Worm (Caenorhabditis elegans) whole organism, L1 larva: ENCODE results near the gene sru-4.

Source experiments
- C04F5.9 ChIP-seq: sonication (generic microtip); optimal IDR thresholded peaks from 2 replicates; lab custom pipeline; 2016; ENCODE audit warnings: missing genetic modification characterization, missing compliant biosample characterization
- C34B4.2 ChIP-seq: sonication (generic microtip); optimal IDR thresholded peaks from 2 replicates; lab custom pipeline; 2017; ENCODE audit warnings: mild to moderate bottlenecking, missing genetic modification characterization, missing compliant biosample characterization
- alr-1 ChIP-seq: fragments of 200-800 bp; sonication (Bioruptor generic); optimal IDR thresholded peaks from 2 replicates; lab custom pipeline; 2018; ENCODE audit warnings: borderline replicate concordance, mild to moderate bottlenecking, missing genetic modification characterization, missing compliant biosample characterization
- ama-1 ChIP-seq: fragments of 150-350 bp; optimal IDR thresholded peaks from 2 replicates; lab custom pipeline; 2014
- blmp-1 ChIP-seq: fragments of 150-350 bp; optimal IDR thresholded peaks from 2 replicates; lab custom pipeline; 2014; ENCODE audit warnings: missing biosample characterization, missing genetic modification characterization
- ceh-63 ChIP-seq: fragments of 200-800 bp; sonication (Bioruptor generic); optimal IDR thresholded peaks from 2 replicates; lab custom pipeline; 2018; ENCODE audit warnings: mild to moderate bottlenecking, missing genetic modification characterization, missing compliant biosample characterization
- ces-1 ChIP-seq: fragments of 150-350 bp; optimal IDR thresholded peaks from 2 replicates; lab custom pipeline; 2014; ENCODE audit warnings: missing biosample characterization, missing genetic modification reagents, missing genetic modification characterization
- dpl-1 ChIP-seq, 3 experiments: fragments of 150-350 bp in 2 of 3; sonication (generic microtip) in 1 of 3; optimal IDR thresholded peaks; 2 replicates each; lab custom pipeline; 2014 to 2017; ENCODE audit warnings: missing biosample characterization in 3 of 3, missing genetic modification characterization in 3 of 3, missing genetic modification reagents in 3 of 3
- efl-1 ChIP-seq, 4 experiments: fragments of 150-350 bp; optimal IDR thresholded peaks in 3 of 4; peaks in 1 of 4; 1 replicate in 1 of 4; 2 replicates in 3 of 4; lab custom pipeline; 2014; ENCODE audit warnings: missing biosample characterization in 2 of 4, missing genetic modification characterization in 2 of 4, missing genetic modification reagents in 2 of 4
- egl-27 ChIP-seq, 2 experiments: fragments of 150-350 bp in 1 of 2; sonication (generic microtip); optimal IDR thresholded peaks; 3 replicates each; lab custom pipeline; 2017 to 2018; ENCODE audit warnings: missing biosample characterization in 2 of 2, missing genetic modification characterization in 2 of 2, missing genetic modification reagents in 2 of 2
- ets-5 ChIP-seq: fragments of 200-800 bp; sonication (Bioruptor generic); IDR thresholded peaks from 2 replicates; pipeline ENCODE4 v1.3.6; 2022; ENCODE audit warnings: missing genetic modification characterization, missing compliant biosample characterization
- fkh-8 ChIP-seq: sonication (generic microtip); optimal IDR thresholded peaks from 2 replicates; lab custom pipeline; 2016; ENCODE audit warnings: mild to moderate bottlenecking, missing genetic modification characterization, missing compliant biosample characterization
- grh-1 ChIP-seq: fragments of 200-800 bp; sonication (Bioruptor generic); IDR thresholded peaks from 2 replicates; pipeline ENCODE4 v1.3.6; 2022; ENCODE audit warnings: missing genetic modification reagents, missing genetic modification characterization, missing compliant biosample characterization
- hlh-4 ChIP-seq: sonication (generic microtip); optimal IDR thresholded peaks from 2 replicates; lab custom pipeline; 2016; ENCODE audit warnings: mild to moderate bottlenecking, missing genetic modification characterization, missing compliant biosample characterization
- hpl-2 ChIP-seq: fragments of 150-350 bp; optimal IDR thresholded peaks from 2 replicates; lab custom pipeline; 2014; ENCODE audit warnings: missing biosample characterization, missing genetic modification reagents, missing genetic modification characterization
- jun-1 ChIP-seq: fragments of 150-350 bp; optimal IDR thresholded peaks from 2 replicates; lab custom pipeline; 2014; ENCODE audit warnings: missing biosample characterization, missing genetic modification reagents, missing genetic modification characterization
- lin-13 ChIP-seq: fragments of 150-350 bp; optimal IDR thresholded peaks from 2 replicates; lab custom pipeline; 2014; ENCODE audit warnings: missing biosample characterization, missing genetic modification reagents, missing genetic modification characterization
- lin-15B ChIP-seq: fragments of 150-350 bp; sonication (generic microtip); optimal IDR thresholded peaks from 3 replicates; lab custom pipeline; 2014; ENCODE audit warnings: missing biosample characterization, missing genetic modification characterization
- lin-35 ChIP-seq, 2 experiments: fragments of 150-350 bp; optimal IDR thresholded peaks; 2 replicates each; lab custom pipeline; 2014; ENCODE audit warnings: missing biosample characterization in 2 of 2, missing genetic modification characterization in 2 of 2, missing genetic modification reagents in 2 of 2
- lin-39 ChIP-seq: fragments of 150-350 bp; optimal IDR thresholded peaks from 2 replicates; lab custom pipeline; 2014; ENCODE audit warnings: missing biosample characterization, missing genetic modification reagents, missing genetic modification characterization
- lsy-2 ChIP-seq, 2 experiments: fragments of 150-350 bp; optimal IDR thresholded peaks; 2 replicates each; lab custom pipeline; 2014; ENCODE audit warnings: missing biosample characterization in 2 of 2, missing genetic modification characterization in 2 of 2
- mef-2 ChIP-seq: fragments of 150-350 bp; optimal IDR thresholded peaks from 2 replicates; lab custom pipeline; 2014; ENCODE audit warnings: missing biosample characterization, missing genetic modification characterization
- nhr-11 ChIP-seq: fragments of 150-350 bp; optimal IDR thresholded peaks from 2 replicates; lab custom pipeline; 2014; ENCODE audit warnings: missing biosample characterization, missing genetic modification characterization
- nhr-19 ChIP-seq: fragments of 200-800 bp; sonication (Bioruptor generic); conservative IDR thresholded peaks from 2 replicates; pipeline ENCODE4 v1.3.6; 2022; ENCODE audit warnings: missing genetic modification characterization, missing compliant biosample characterization
- nhr-20 ChIP-seq: sonication (generic microtip); optimal IDR thresholded peaks from 2 replicates; lab custom pipeline; 2016; ENCODE audit warnings: mild to moderate bottlenecking, missing genetic modification characterization, missing compliant biosample characterization
- nhr-237 ChIP-seq: fragments of 150-350 bp; optimal IDR thresholded peaks from 2 replicates; lab custom pipeline; 2014; ENCODE audit warnings: missing biosample characterization, missing genetic modification characterization
- nhr-28 ChIP-seq: fragments of 150-350 bp; optimal IDR thresholded peaks from 2 replicates; lab custom pipeline; 2014; ENCODE audit warnings: missing biosample characterization, missing genetic modification characterization
- nhr-47 ChIP-seq: sonication (generic microtip); optimal IDR thresholded peaks from 2 replicates; lab custom pipeline; 2016; ENCODE audit warnings: mild to moderate bottlenecking, missing genetic modification characterization, moderate library complexity, missing compliant biosample characterization
- nhr-71 ChIP-seq: sonication (generic microtip); optimal IDR thresholded peaks from 2 replicates; lab custom pipeline; 2016; ENCODE audit warnings: mild to moderate bottlenecking, missing genetic modification characterization, moderate library complexity, missing compliant biosample characterization
- nhr-77 ChIP-seq: fragments of 150-350 bp; optimal IDR thresholded peaks from 2 replicates; lab custom pipeline; 2014; ENCODE audit warnings: missing biosample characterization, missing genetic modification characterization
- nhr-85 ChIP-seq: sonication (generic microtip); peaks from one replicate; lab custom pipeline; 2016; ENCODE audit warnings: missing genetic modification characterization, inconsistent platforms, missing compliant biosample characterization
- pag-3 ChIP-seq: sonication (generic microtip); optimal IDR thresholded peaks from 2 replicates; lab custom pipeline; 2017; ENCODE audit warnings: missing genetic modification characterization, mild to moderate bottlenecking, missing compliant biosample characterization, antibody characterized with exemption, borderline replicate concordance; ENCODE audit not compliant: insufficient read depth
- rnt-1 ChIP-seq: sonication (generic microtip); optimal IDR thresholded peaks from 2 replicates; lab custom pipeline; 2016; ENCODE audit warnings: mild to moderate bottlenecking, missing genetic modification characterization, moderate library complexity, missing compliant biosample characterization
- skn-1 ChIP-seq: fragments of 150-350 bp; optimal IDR thresholded peaks from 2 replicates; lab custom pipeline; 2014; ENCODE audit warnings: missing biosample characterization, missing genetic modification characterization
- snpc-4 ChIP-seq: fragments of 150-350 bp; optimal IDR thresholded peaks from 2 replicates; lab custom pipeline; 2014; ENCODE audit warnings: missing biosample characterization, missing genetic modification characterization
- snu-23 ChIP-seq: sonication (generic microtip); optimal IDR thresholded peaks from 2 replicates; lab custom pipeline; 2016; ENCODE audit warnings: missing genetic modification characterization, missing compliant biosample characterization
- sox-4 ChIP-seq: sonication (generic microtip); optimal IDR thresholded peaks from 2 replicates; lab custom pipeline; 2016; ENCODE audit warnings: missing genetic modification characterization, missing compliant biosample characterization
- sptf-1 ChIP-seq: fragments of 150-350 bp; optimal IDR thresholded peaks from 2 replicates; lab custom pipeline; 2014; ENCODE audit warnings: missing biosample characterization, missing genetic modification characterization
- swsn-7 ChIP-seq: sonication (generic microtip); optimal IDR thresholded peaks from 2 replicates; lab custom pipeline; 2016; ENCODE audit warnings: missing genetic modification characterization, missing compliant biosample characterization
- unc-30 ChIP-seq: sonication (generic microtip); optimal IDR thresholded peaks from 2 replicates; lab custom pipeline; 2017; ENCODE audit warnings: missing biosample characterization, missing genetic modification characterization
- vab-15 ChIP-seq: sonication (generic microtip); optimal IDR thresholded peaks from 2 replicates; lab custom pipeline; 2017; ENCODE audit warnings: missing genotype, mild to moderate bottlenecking, missing genetic modification characterization, missing compliant biosample characterization
- zag-1 ChIP-seq: fragments of 150-350 bp; optimal IDR thresholded peaks from 2 replicates; lab custom pipeline; 2014; ENCODE audit warnings: missing biosample characterization, missing genetic modification characterization
- zip-4 ChIP-seq: fragments of 200-800 bp; sonication (Bioruptor generic); optimal IDR thresholded peaks from 2 replicates; lab custom pipeline; 2018; ENCODE audit warnings: mild to moderate bottlenecking, missing genetic modification characterization, moderate library complexity, missing compliant biosample characterization

The sru-4 gene

ce11 chrIV:9524849-9525460 lies 26.8 kb downstream of the sru-4 start, which contains the start of gene ndua-5 (continued):
- TF ChIP-seq skn-1 (tag; lab: Kevin White, UChicago) (no peak), snpc-4 (peak; percentile 49), zag-1 (no peak), nhr-71 (tag; lab: Kevin White, UChicago) (peak; percentile 79), unc-30 (tag; lab: Kevin White, UChicago) (no peak), egl-27 (tag; optimal IDR thresholded peaks at IDR 0.05; lab: Kevin White, UChicago) (no peak), blmp-1 (tag; lab: Kevin White, UChicago) (peak; percentile 61), grh-1 (GFP tag; lab: Robert Waterston, UW) (no peak), hlh-4 (tag; lab: Kevin White, UChicago) (no peak), alr-1 (tag; lab: Kevin White, UChicago) (no peak), ets-5 (GFP tag; lab: Robert Waterston, UW) (no peak), fkh-8 (tag; lab: Kevin White, UChicago) (peak; percentile 15), efl-1 (optimal IDR thresholded peaks at IDR 0.05; lab: Kevin White, UChicago) (peak; percentile 90 to 92), efl-1 (GFP tag; optimal IDR thresholded peaks at IDR 0.05 in 1 of 2; lab: Kevin White, UChicago) (peak; percentile 91 to 98), lin-13 (GFP tag; lab: Kevin White, UChicago) (no peak), ces-1 (GFP tag; lab: Kevin White, UChicago) (no peak), nhr-19 (GFP tag; lab: Robert Waterston, UW) (peak; percentile 39; the same call in 1 of the 2 replicates), snu-23 (GFP tag; lab: Kevin White, UChicago) (peak; percentile 65), vab-15 (tag; lab: Kevin White, UChicago) (no peak), jun-1 (tag; lab: Kevin White, UChicago) (no peak), C34B4.2 (tag; lab: Kevin White, UChicago) (no peak), nhr-77 (tag; lab: Kevin White, UChicago) (no peak), lin-39 (tag; lab: Kevin White, UChicago) (no peak), lin-15B (tag; lab: Kevin White, UChicago) (peak; percentile 66), mef-2 (tag; lab: Kevin White, UChicago) (no peak), ceh-63 (GFP tag; lab: Kevin White, UChicago) (no peak), swsn-7 (peak; percentile 64), zip-4 (GFP tag; lab: Kevin White, UChicago) (no peak), dpl-1 (GFP tag; optimal IDR thresholded peaks at IDR 0.05; lab: Kevin White, UChicago) (peak; percentile 86 to 92 (median 88)), C04F5.9 (tag; lab: Kevin White, UChicago) (no peak), nhr-237 (no peak), nhr-28 (no peak), lsy-2 (tag; optimal IDR thresholded peaks at IDR 0.05; lab: Kevin White, UChicago) (peak; percentile 28 to 72), hpl-2 (GFP tag; lab: Kevin White, UChicago) (no peak), sptf-1 (tag; lab: Kevin White, UChicago) (no peak), pag-3 (tag; lab: Kevin White, UChicago) (no peak), lin-35 (GFP tag; optimal IDR thresholded peaks at IDR 0.05; lab: Kevin White, UChicago) (peak; percentile 91 to 93), nhr-20 (peak; percentile 62), nhr-85 (tag; lab: Kevin White, UChicago) (peak; percentile 89), rnt-1 (tag; lab: Kevin White, UChicago) (no peak), sox-4 (tag; lab: Kevin White, UChicago) (no peak), nhr-11 (tag; lab: Kevin White, UChicago) (no peak), ama-1 (lab: Kevin White, UChicago) (no peak), nhr-47 (peak; percentile 74)
